Fruit fly (Drosophila melanogaster) whole organism, wandering third instar larva: ENCODE data around the gene trx.

ENCODE experiments used
- Abd-B ChIP-seq: fragments of >200 bp; optimal IDR thresholded peaks from 2 replicates; lab custom pipeline; 2017; ENCODE audit warnings: missing biosample characterization, missing genetic modification characterization
- CG32264 ChIP-seq: fragments of 200-800 bp; sonication (Bioruptor generic); optimal IDR thresholded peaks from 2 replicates; lab custom pipeline; 2016; ENCODE audit warnings: missing biosample characterization, missing genetic modification characterization
- CG9705 ChIP-seq: fragments of 200-800 bp; sonication (Bioruptor generic); optimal IDR thresholded peaks from 2 replicates; lab custom pipeline; 2018; ENCODE audit warnings: missing biosample characterization, mild to moderate bottlenecking, missing genetic modification characterization
- CrebA ChIP-seq: fragments of 200-800 bp; sonication (Bioruptor generic); optimal IDR thresholded peaks from 2 replicates; lab custom pipeline; 2016; ENCODE audit warnings: missing biosample characterization, mild to moderate bottlenecking, missing genetic modification characterization, borderline replicate concordance
- Dfd ChIP-seq: fragments of >200 bp; optimal IDR thresholded peaks from 2 replicates; lab custom pipeline; 2017; ENCODE audit warnings: missing biosample characterization, missing genetic modification characterization
- Dif ChIP-seq: fragments of 200-275, 200-300 bp; sonication (Bioruptor generic); optimal IDR thresholded peaks from 2 replicates; lab custom pipeline; 2018; ENCODE audit warnings: missing biosample characterization, missing genetic modification characterization; ENCODE audit not compliant: partially characterized antibody
- GATAd ChIP-seq: sonication (Bioruptor generic); optimal IDR thresholded peaks from 2 replicates; lab custom pipeline; 2016; ENCODE audit warnings: missing biosample characterization, missing genetic modification characterization
- HLH106 ChIP-seq: fragments of 200-800 bp; optimal IDR thresholded peaks from 3 replicates; lab custom pipeline; 2019; ENCODE audit warnings: missing biosample characterization, mild to moderate bottlenecking, missing genetic modification characterization, moderate library complexity
- Hnf4 ChIP-seq: fragments of 200-800 bp; sonication (Bioruptor generic); optimal IDR thresholded peaks from 2 replicates; lab custom pipeline; 2016; ENCODE audit warnings: missing biosample characterization, mild to moderate bottlenecking, missing genetic modification characterization
- Hr78 ChIP-seq: fragments of >200 bp; optimal IDR thresholded peaks from 2 replicates; lab custom pipeline; 2017; ENCODE audit warnings: missing biosample characterization, missing genetic modification characterization
- Hr83 ChIP-seq: fragments of 200-300 bp; sonication (Bioruptor generic); optimal IDR thresholded peaks from 2 replicates; lab custom pipeline; 2016; ENCODE audit warnings: missing biosample characterization, mild to moderate bottlenecking, missing genetic modification characterization, moderate library complexity; ENCODE audit not compliant: poor library complexity, severe bottlenecking
- Jra ChIP-seq: sonication (Bioruptor generic); optimal IDR thresholded peaks from 2 replicates; lab custom pipeline; 2016; ENCODE audit warnings: missing biosample characterization, missing genetic modification characterization
- Mio ChIP-seq: sonication (Bioruptor generic); optimal IDR thresholded peaks from 2 replicates; lab custom pipeline; 2016; ENCODE audit warnings: missing biosample characterization, missing genetic modification characterization
- Myc ChIP-seq: fragments of >200 bp; optimal IDR thresholded peaks from 2 replicates; lab custom pipeline; 2017
- N ChIP-seq: fragments of >200 bp; optimal IDR thresholded peaks from 2 replicates; lab custom pipeline; 2018; ENCODE audit warnings: missing biosample characterization, missing external identifiers, missing genetic modification characterization
- OdsH ChIP-seq: fragments of 200-800 bp; sonication (Bioruptor generic); optimal IDR thresholded peaks from 2 replicates; lab custom pipeline; 2016; ENCODE audit warnings: missing biosample characterization, mild to moderate bottlenecking, missing genetic modification characterization
- Rel ChIP-seq, 2 experiments: fragments of 200-800 bp; sonication (Bioruptor generic) in 1 of 2; optimal IDR thresholded peaks; 2 replicates in 1 of 2; 3 replicates in 1 of 2; lab custom pipeline; 2016 to 2019; ENCODE audit warnings: mild to moderate bottlenecking in 2 of 2, missing biosample characterization in 2 of 2, missing genetic modification characterization in 2 of 2, moderate library complexity in 1 of 2
- Sp1 ChIP-seq: fragments of 200-800 bp; sonication (Bioruptor generic); optimal IDR thresholded peaks from 3 replicates; lab custom pipeline; 2019; ENCODE audit warnings: missing biosample characterization, mild to moderate bottlenecking, missing genetic modification characterization, moderate library complexity
- Vsx2 ChIP-seq: fragments of 200-300, 225-300 bp; sonication (Bioruptor generic); optimal IDR thresholded peaks from 2 replicates; lab custom pipeline; 2018; ENCODE audit warnings: missing biosample characterization, missing genetic modification characterization; ENCODE audit not compliant: partially characterized antibody
- br ChIP-seq: fragments of 200-800 bp; sonication (Bioruptor generic); optimal IDR thresholded peaks from 2 replicates; lab custom pipeline; 2016; ENCODE audit warnings: missing biosample characterization, missing genetic modification characterization
- brk ChIP-seq: fragments of 200-800 bp; sonication (Bioruptor generic); optimal IDR thresholded peaks from 2 replicates; lab custom pipeline; 2016; ENCODE audit warnings: missing biosample characterization, mild to moderate bottlenecking, missing genetic modification characterization
- dl ChIP-seq, 2 experiments: fragments of 175-275, 200-275 bp in 1 of 2; fragments of 200-275 bp in 1 of 2; sonication (Bioruptor generic); optimal IDR thresholded peaks; lab custom pipeline; 2018; ENCODE audit warnings: mild to moderate bottlenecking in 2 of 2, missing biosample characterization in 2 of 2, missing genetic modification characterization in 2 of 2, moderate library complexity in 2 of 2; ENCODE audit not compliant: partially characterized antibody in 2 of 2, insufficient read depth in 1 of 2
- dmrt93B ChIP-seq: fragments of 200-800 bp; sonication (Bioruptor generic); optimal IDR thresholded peaks from 2 replicates; lab custom pipeline; 2018; ENCODE audit warnings: missing biosample characterization, mild to moderate bottlenecking, missing genetic modification characterization
- dsf ChIP-seq: sonication (Bioruptor generic); optimal IDR thresholded peaks from 2 replicates; lab custom pipeline; 2016; ENCODE audit warnings: missing biosample characterization, missing genetic modification characterization, borderline replicate concordance
- ey ChIP-seq: fragments of 200-800 bp; sonication (Bioruptor generic); optimal IDR thresholded peaks from 2 replicates; lab custom pipeline; 2016; ENCODE audit warnings: missing biosample characterization, missing genetic modification characterization
- foxo ChIP-seq, 2 experiments: fragments of 200-800 bp; sonication (Bioruptor generic); optimal IDR thresholded peaks; 2 replicates in 1 of 2; 3 replicates in 1 of 2; lab custom pipeline; 2016 to 2017; ENCODE audit warnings: missing biosample characterization in 2 of 2, missing genetic modification characterization in 2 of 2
- fru ChIP-seq: fragments of 200-800 bp; sonication (Bioruptor generic); optimal IDR thresholded peaks from 3 replicates; lab custom pipeline; 2016; ENCODE audit warnings: missing biosample characterization, mild to moderate bottlenecking, missing genetic modification characterization
- h ChIP-seq: fragments of 200-800 bp; sonication (Bioruptor generic); optimal IDR thresholded peaks from 3 replicates; lab custom pipeline; 2016; ENCODE audit warnings: missing biosample characterization, mild to moderate bottlenecking, missing genetic modification characterization
- jim ChIP-seq: fragments of 175-275, 200-325 bp; sonication (Bioruptor generic); optimal IDR thresholded peaks from 2 replicates; lab custom pipeline; 2016; ENCODE audit warnings: missing biosample characterization, mild to moderate bottlenecking, missing genetic modification characterization
- lola ChIP-seq: fragments of >200 bp; optimal IDR thresholded peaks from 2 replicates; lab custom pipeline; 2017; ENCODE audit warnings: missing biosample characterization, missing genetic modification characterization
- pan ChIP-seq: fragments of >200 bp; optimal IDR thresholded peaks from 2 replicates; lab custom pipeline; 2017
- psq ChIP-seq: fragments of 200-800 bp; sonication (Bioruptor generic); optimal IDR thresholded peaks from 3 replicates; lab custom pipeline; 2017; ENCODE audit warnings: missing biosample characterization, mild to moderate bottlenecking, missing genetic modification characterization, moderate library complexity
- rgr ChIP-seq: fragments of 200-800 bp; sonication (Bioruptor generic); optimal IDR thresholded peaks from 3 replicates; lab custom pipeline; 2016; ENCODE audit warnings: missing biosample characterization, mild to moderate bottlenecking, missing genetic modification characterization
- sage ChIP-seq: fragments of 200-800 bp; sonication (Bioruptor generic); optimal IDR thresholded peaks from 2 replicates; lab custom pipeline; 2016; ENCODE audit warnings: missing biosample characterization, mild to moderate bottlenecking, missing genetic modification characterization
- sv ChIP-seq: fragments of 200-800 bp; sonication (Bioruptor generic); optimal IDR thresholded peaks from 3 replicates; lab custom pipeline; 2016; ENCODE audit warnings: missing biosample characterization, missing genetic modification characterization
- tai ChIP-seq: sonication (Bioruptor generic); optimal IDR thresholded peaks from 2 replicates; lab custom pipeline; 2016; ENCODE audit warnings: missing biosample characterization, missing genetic modification characterization
- usp ChIP-seq: fragments of >200 bp; optimal IDR thresholded peaks from 2 replicates; lab custom pipeline; 2017; ENCODE audit warnings: missing biosample characterization, missing genetic modification characterization
- woc ChIP-seq: sonication (Bioruptor generic); optimal IDR thresholded peaks from 2 replicates; lab custom pipeline; 2016; ENCODE audit warnings: missing biosample characterization, mild to moderate bottlenecking, missing genetic modification characterization

trx gene

DNA sequence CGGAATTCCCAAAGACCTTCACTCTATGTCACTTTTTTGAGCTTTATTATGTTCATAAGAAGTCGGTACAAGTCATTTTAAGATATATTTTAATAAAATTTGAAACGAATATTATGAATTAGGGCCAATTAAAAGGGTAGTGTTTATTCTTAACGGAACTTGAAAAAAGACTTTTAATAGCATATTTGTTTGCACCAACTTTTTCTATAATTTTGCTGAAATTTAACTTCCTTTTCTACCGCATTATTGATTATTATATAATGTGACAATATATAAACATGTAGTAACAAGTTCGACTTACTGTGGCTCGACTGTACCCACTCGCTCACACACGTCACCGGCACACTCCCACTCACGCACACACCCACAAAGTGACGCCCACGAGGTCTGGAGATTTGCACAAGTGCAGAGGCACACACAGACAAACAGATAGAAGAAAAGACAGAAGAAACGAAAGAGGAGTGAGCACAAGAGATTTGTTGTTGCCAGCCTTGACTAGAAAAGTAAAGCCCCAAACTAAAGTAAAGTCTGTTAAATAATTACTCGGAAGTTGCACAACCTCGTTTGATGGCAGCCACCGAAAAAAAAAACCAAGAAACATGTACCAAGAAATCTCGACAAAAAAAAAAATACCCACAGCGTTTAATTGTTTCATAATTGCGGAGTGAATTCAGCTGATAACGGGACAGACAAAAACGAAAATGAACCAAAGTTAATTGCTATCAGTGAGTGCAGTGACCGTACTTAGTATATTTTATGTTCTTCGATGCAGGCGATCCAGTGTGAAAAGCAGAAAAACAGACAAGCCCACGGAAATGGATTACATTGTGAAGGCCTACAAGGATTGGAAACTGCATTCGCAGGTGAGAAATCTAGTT, 3.5 kb upstream of the trx start:
- TF ChIP-seq fru (GFP tag; lab: Kevin White, UChicago), result peak; percentile 54
- no peak for TF ChIP-seq N
- TF ChIP-seq ey (GFP tag; lab: Kevin White, UChicago), result peak; percentile 27
- TF ChIP-seq dl (GFP tag; optimal IDR thresholded peaks at IDR 0.05; lab: Kevin White, UChicago; ENCODE audit: insufficient read depth in 1 of 2, partially characterized antibody in 2 of 2), result no peak
- TF ChIP-seq h (GFP tag; lab: Kevin White, UChicago), result peak; percentile 69
- TF ChIP-seq HLH106, result peak; percentile 46
- TF ChIP-seq foxo (GFP tag; optimal IDR thresholded peaks at IDR 0.05; lab: Kevin White, UChicago), result peak in 1 of 2 experiments; percentile 57
- peak; percentile 30 for TF ChIP-seq Sp1 (GFP tag; lab: Kevin White, UChicago)
- TF ChIP-seq psq, result peak; percentile 36
- TF ChIP-seq CG32264 (GFP tag; lab: Kevin White, UChicago), result no peak
- peak; percentile 38 for TF ChIP-seq woc (GFP tag; lab: Kevin White, UChicago)
- TF ChIP-seq OdsH (GFP tag; lab: Kevin White, UChicago), result peak; percentile 57
- peak; percentile 11 for TF ChIP-seq Hr83 (GFP tag; lab: Kevin White, UChicago)
- peak; percentile 21 for TF ChIP-seq br (GFP tag; lab: Kevin White, UChicago)
- TF ChIP-seq dmrt93B (GFP tag; lab: Kevin White, UChicago), result peak; percentile 29
- TF ChIP-seq usp (GFP tag; lab: Kevin White, UChicago), result no peak
- no peak for TF ChIP-seq Hr78 (GFP tag; lab: Kevin White, UChicago)
- no peak for TF ChIP-seq Rel (GFP tag; optimal IDR thresholded peaks at IDR 0.05; lab: Kevin White, UChicago)
- peak; percentile 84 for TF ChIP-seq Rel (tag; optimal IDR thresholded peaks at IDR 0.05; lab: Kevin White, UChicago)
- no peak for TF ChIP-seq Dif (GFP tag; lab: Kevin White, UChicago)
- peak; percentile 22 for TF ChIP-seq rgr
- TF ChIP-seq sage (GFP tag; lab: Kevin White, UChicago), result no peak
- TF ChIP-seq Dfd, result no peak

DNA sequence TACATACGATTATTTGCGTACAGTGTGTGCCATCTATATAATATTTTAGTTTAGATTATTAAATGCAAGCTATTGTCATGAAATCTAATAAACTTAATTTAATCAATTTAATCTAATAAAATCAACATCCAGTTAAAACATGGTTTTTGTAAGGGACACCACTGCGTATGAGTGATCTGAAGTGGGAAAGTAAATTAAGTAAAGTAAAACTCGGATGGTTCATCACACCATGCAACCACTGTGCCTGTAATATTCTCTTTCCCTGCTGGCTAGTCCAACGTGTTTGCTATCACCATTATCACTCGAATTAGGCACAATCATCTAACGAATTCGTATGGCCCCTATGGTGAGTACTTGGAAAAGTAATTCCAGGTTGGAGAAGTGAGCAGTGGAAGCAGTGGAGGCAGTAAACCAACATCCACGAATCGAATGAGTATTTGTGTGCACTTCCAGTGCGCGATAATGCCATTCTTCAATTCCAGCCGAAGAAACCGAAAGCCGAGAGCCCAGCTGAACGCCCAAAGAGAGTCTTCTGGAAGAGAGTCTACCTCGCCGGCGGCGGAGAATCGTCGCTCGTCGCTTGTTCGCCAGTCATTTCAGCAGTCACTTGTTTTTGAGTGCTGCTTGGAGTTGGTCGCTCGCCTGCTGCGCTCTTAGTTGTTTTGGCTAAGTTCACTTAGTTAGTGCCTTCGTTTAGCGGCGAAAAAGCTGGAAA, 2.1 kb upstream of the trx start, which contains the start of gene red:
red (plus strand) TSS at position 403 of the 715 bp plus-strand sequence.
- TF ChIP-seq fru (GFP tag; lab: Kevin White, UChicago), result peak; percentile 86
- TF ChIP-seq dsf (GFP tag; lab: Kevin White, UChicago), result no peak
- TF ChIP-seq jim (GFP tag; lab: Kevin White, UChicago), result peak; percentile 48
- no peak for TF ChIP-seq pan
- TF ChIP-seq usp (GFP tag; lab: Kevin White, UChicago), result no peak
- peak; percentile 65 to 77 for TF ChIP-seq dl (GFP tag; optimal IDR thresholded peaks at IDR 0.05; lab: Kevin White, UChicago; ENCODE audit: insufficient read depth in 1 of 2, partially characterized antibody in 2 of 2)
- TF ChIP-seq Abd-B (GFP tag; lab: Kevin White, UChicago), result no peak
- TF ChIP-seq Mio, result no peak
- peak; percentile 50 for TF ChIP-seq psq
- TF ChIP-seq ey (GFP tag; lab: Kevin White, UChicago), result peak; percentile 45
- TF ChIP-seq br (GFP tag; lab: Kevin White, UChicago), result peak; percentile 13
- peak; percentile 50 for TF ChIP-seq OdsH (GFP tag; lab: Kevin White, UChicago)
- TF ChIP-seq woc (GFP tag; lab: Kevin White, UChicago), result peak; percentile 14
- TF ChIP-seq CG9705 (GFP tag; lab: Kevin White, UChicago), result no peak
- peak; percentile 61 for TF ChIP-seq h (GFP tag; lab: Kevin White, UChicago)
- TF ChIP-seq Jra (GFP tag; lab: Kevin White, UChicago), result peak; percentile 41
- TF ChIP-seq dmrt93B (GFP tag; lab: Kevin White, UChicago), result no peak
- TF ChIP-seq CG32264 (GFP tag; lab: Kevin White, UChicago), result no peak
- TF ChIP-seq sv, result peak; percentile 39
- peak; percentile 38 for TF ChIP-seq Hnf4
- TF ChIP-seq sage (GFP tag; lab: Kevin White, UChicago), result peak; percentile 45
- peak; percentile 57 for TF ChIP-seq brk (GFP tag; lab: Kevin White, UChicago)
- TF ChIP-seq lola (GFP tag; lab: Kevin White, UChicago), result no peak
- peak in 1 of 2 experiments; percentile 55 for TF ChIP-seq foxo (GFP tag; optimal IDR thresholded peaks at IDR 0.05; lab: Kevin White, UChicago)
- TF ChIP-seq Vsx2, result peak; percentile 38
- peak; percentile 60 for TF ChIP-seq rgr
- TF ChIP-seq Hr78 (GFP tag; lab: Kevin White, UChicago), result no peak
- TF ChIP-seq GATAd, result no peak
- peak; percentile 18 for TF ChIP-seq Sp1 (GFP tag; lab: Kevin White, UChicago)
- TF ChIP-seq Hr83 (GFP tag; lab: Kevin White, UChicago), result peak; percentile 82
- TF ChIP-seq HLH106, result peak; percentile 43
- peak; percentile 11 for TF ChIP-seq tai (GFP tag; lab: Kevin White, UChicago)
- TF ChIP-seq Dif (GFP tag; lab: Kevin White, UChicago), result peak; percentile 92
- no peak for TF ChIP-seq Dfd
- no peak for TF ChIP-seq N
- TF ChIP-seq CrebA (GFP tag; lab: Kevin White, UChicago), result peak; percentile 62
- no peak for TF ChIP-seq Myc (lab: Kevin White, UChicago)
- TF ChIP-seq Rel (GFP tag; optimal IDR thresholded peaks at IDR 0.05; lab: Kevin White, UChicago), result no peak
- TF ChIP-seq Rel (tag; optimal IDR thresholded peaks at IDR 0.05; lab: Kevin White, UChicago), result peak; percentile 35
